Worm (Caenorhabditis elegans) whole organism, L2 larva: ENCODE measurements around the gene Y54G2A.44.

ENCODE experiments used
- C34F6.9 ChIP-seq: fragments of 150-350 bp; optimal IDR thresholded peaks from 2 replicates; lab custom pipeline; 2014; ENCODE audit warnings: missing biosample characterization, missing genetic modification characterization
- F13H6.1 ChIP-seq: sonication (generic microtip); optimal IDR thresholded peaks from 2 replicates; lab custom pipeline; 2016; ENCODE audit warnings: missing genetic modification characterization, missing compliant biosample characterization
- R02D3.7 ChIP-seq: fragments of 150-350 bp; optimal IDR thresholded peaks from 2 replicates; lab custom pipeline; 2014; ENCODE audit warnings: missing biosample characterization, missing genetic modification characterization
- Y55F3AM.14 ChIP-seq: fragments of 200-800 bp; sonication (Bioruptor generic); optimal IDR thresholded peaks from 2 replicates; lab custom pipeline; 2018; ENCODE audit warnings: mild to moderate bottlenecking, missing genetic modification characterization, missing compliant biosample characterization
- ZK546.5 ChIP-seq: sonication (generic microtip); optimal IDR thresholded peaks from 2 replicates; lab custom pipeline; 2017; ENCODE audit warnings: missing biosample characterization, missing genetic modification characterization
- alr-1 ChIP-seq: fragments of 150-350 bp; optimal IDR thresholded peaks from 2 replicates; lab custom pipeline; 2014; ENCODE audit warnings: missing biosample characterization, missing genetic modification characterization
- ama-1 ChIP-seq: fragments of 150-350 bp; optimal IDR thresholded peaks from 2 replicates; lab custom pipeline; 2018; ENCODE audit warnings: inconsistent platforms
- crh-2 ChIP-seq: sonication (generic microtip); optimal IDR thresholded peaks from 2 replicates; lab custom pipeline; 2017; ENCODE audit warnings: missing biosample characterization, missing genetic modification characterization
- dmd-4 ChIP-seq: sonication (generic microtip); optimal IDR thresholded peaks from 2 replicates; lab custom pipeline; 2017; ENCODE audit warnings: missing biosample characterization, missing genetic modification characterization
- fos-1 ChIP-seq: fragments of 150-350 bp; optimal IDR thresholded peaks from 2 replicates; lab custom pipeline; 2014; ENCODE audit warnings: missing biosample characterization, missing genetic modification characterization
- gmeb-1 ChIP-seq: fragments of 150-350 bp; optimal IDR thresholded peaks from 2 replicates; lab custom pipeline; 2014; ENCODE audit warnings: missing biosample characterization, missing genetic modification characterization
- lin-13 ChIP-seq: fragments of 150-350 bp; optimal IDR thresholded peaks from 2 replicates; lab custom pipeline; 2014; ENCODE audit warnings: missing biosample characterization, missing genetic modification reagents, missing genetic modification characterization
- lsy-2 ChIP-seq, 2 experiments: fragments of 150-350 bp in 1 of 2; sonication (generic microtip) in 1 of 2; optimal IDR thresholded peaks; 2 replicates each; lab custom pipeline; 2014 to 2017; ENCODE audit warnings: missing biosample characterization in 2 of 2, missing genetic modification characterization in 2 of 2
- mab-5 ChIP-seq: fragments of 150-350 bp; optimal IDR thresholded peaks from 2 replicates; lab custom pipeline; 2014; ENCODE audit warnings: missing biosample characterization, missing genetic modification characterization
- mbf-1 ChIP-seq: sonication (generic microtip); optimal IDR thresholded peaks from 2 replicates; lab custom pipeline; 2017; ENCODE audit warnings: missing biosample characterization, missing genetic modification characterization
- nhr-10 ChIP-seq: sonication (generic microtip); optimal IDR thresholded peaks from 2 replicates; lab custom pipeline; 2017; ENCODE audit warnings: missing biosample characterization, missing genetic modification characterization
- nhr-11 ChIP-seq: fragments of 150-350 bp; optimal IDR thresholded peaks from 2 replicates; lab custom pipeline; 2014; ENCODE audit warnings: missing biosample characterization, missing genetic modification characterization
- nhr-21 ChIP-seq: fragments of 150-350 bp; optimal IDR thresholded peaks from 2 replicates; lab custom pipeline; 2014; ENCODE audit warnings: missing biosample characterization, missing genetic modification characterization
- nhr-237 ChIP-seq: fragments of 150-350 bp; optimal IDR thresholded peaks from 2 replicates; lab custom pipeline; 2014; ENCODE audit warnings: missing biosample characterization, missing genetic modification characterization
- nhr-25 ChIP-seq: fragments of 150-350 bp; sonication (generic microtip); optimal IDR thresholded peaks from 3 replicates; lab custom pipeline; 2014; ENCODE audit warnings: missing biosample characterization, missing genetic modification characterization
- nhr-77 ChIP-seq: fragments of 150-350 bp; optimal IDR thresholded peaks from 2 replicates; lab custom pipeline; 2014; ENCODE audit warnings: missing biosample characterization, missing genetic modification characterization
- peb-1 ChIP-seq: fragments of 150-350 bp; optimal IDR thresholded peaks from 2 replicates; lab custom pipeline; 2014; ENCODE audit warnings: missing biosample characterization, missing genetic modification characterization
- sma-3 ChIP-seq: sonication (generic microtip); optimal IDR thresholded peaks from 2 replicates; lab custom pipeline; 2016; ENCODE audit warnings: missing genetic modification reagents, missing genetic modification characterization, missing compliant biosample characterization
- sma-9 ChIP-seq, 2 experiments: fragments of 150-350 bp in 1 of 2; sonication (generic microtip) in 1 of 2; optimal IDR thresholded peaks; 2 replicates each; lab custom pipeline; 2014 to 2016; ENCODE audit warnings: missing genetic modification characterization in 2 of 2, mild to moderate bottlenecking in 1 of 2, missing biosample characterization in 1 of 2, missing compliant biosample characterization in 1 of 2, missing genetic modification reagents in 1 of 2, moderate library complexity in 1 of 2
- unc-39 ChIP-seq: fragments of 150-350 bp; optimal IDR thresholded peaks from 2 replicates; lab custom pipeline; 2014; ENCODE audit warnings: missing biosample characterization, missing genetic modification characterization
- unc-55 ChIP-seq: fragments of 150-350 bp; sonication (generic microtip); optimal IDR thresholded peaks from 3 replicates; lab custom pipeline; 2014; ENCODE audit warnings: missing biosample characterization, missing genetic modification reagents, missing genetic modification characterization
- ztf-1 ChIP-seq: fragments of 200-800 bp; sonication (Bioruptor generic); conservative IDR thresholded peaks from 2 replicates; pipeline ENCODE4 v1.3.6; 2022; ENCODE audit warnings: missing genetic modification characterization, missing compliant biosample characterization
- ztf-11 ChIP-seq: sonication (generic microtip); optimal IDR thresholded peaks from 2 replicates; lab custom pipeline; 2017; ENCODE audit warnings: missing biosample characterization, missing genetic modification characterization
- ztf-4 ChIP-seq: fragments of 150-350 bp; optimal IDR thresholded peaks from 2 replicates; lab custom pipeline; 2014; ENCODE audit warnings: missing biosample characterization, missing genetic modification characterization

Y54G2A.44 gene

ce11 chrIV:2843882-2844281 lies 42.2 kb downstream of the Y54G2A.44 start, which contains the start of gene Y54G2A.15:
Y54G2A.15 (minus strand) TSS chrIV:2843982.
- no peak for TF ChIP-seq peb-1 (tag; lab: Kevin White, UChicago)
- TF ChIP-seq gmeb-1 (tag; lab: Kevin White, UChicago): no peak
- no peak for TF ChIP-seq Y55F3AM.14 (GFP tag; lab: Kevin White, UChicago)
- no peak for TF ChIP-seq dmd-4 (tag; lab: Kevin White, UChicago)
- TF ChIP-seq ztf-11 (tag; lab: Kevin White, UChicago): no peak
- TF ChIP-seq C34F6.9 (tag; lab: Kevin White, UChicago): no peak
- TF ChIP-seq nhr-237: no peak
- no peak for TF ChIP-seq sma-3

ce11 chrIV:2846264-2846663 lies 44.6 kb downstream of the Y54G2A.44 start, which contains the start of gene Y54G2A.40:
Y54G2A.40 (plus strand) TSS chrIV:2846476.
- TF ChIP-seq lin-13 (GFP tag; lab: Kevin White, UChicago) (peak; percentile 10), lsy-2 (tag; optimal IDR thresholded peaks at IDR 0.05; lab: Kevin White, UChicago) (peak in 1 of 2 experiments; percentile 72), unc-55 (GFP tag; lab: Kevin White, UChicago) (peak; percentile 56), nhr-25 (no peak), C34F6.9 (tag; lab: Kevin White, UChicago) (peak; percentile 46), ztf-11 (tag; lab: Kevin White, UChicago) (no peak), ZK546.5 (tag; lab: Kevin White, UChicago) (no peak)

- no peak for TF ChIP-seq nhr-21 (tag; lab: Kevin White, UChicago)
- no peak for TF ChIP-seq lsy-2 (tag; optimal IDR thresholded peaks at IDR 0.05; lab: Kevin White, UChicago)
- no peak for TF ChIP-seq fos-1
- no peak for TF ChIP-seq mbf-1
- no peak for TF ChIP-seq C34F6.9 (tag; lab: Kevin White, UChicago)
- no peak for TF ChIP-seq nhr-237
- TF ChIP-seq nhr-77 (tag; lab: Kevin White, UChicago): no peak
- TF ChIP-seq ama-1 (lab: Kevin White, UChicago): no peak
- TF ChIP-seq R02D3.7 (tag; lab: Kevin White, UChicago): no peak
- no peak for TF ChIP-seq Y55F3AM.14 (GFP tag; lab: Kevin White, UChicago)
- TF ChIP-seq mab-5: no peak
- TF ChIP-seq crh-2 (tag; lab: Kevin White, UChicago): no peak
- no peak for TF ChIP-seq ztf-4 (tag; lab: Kevin White, UChicago)
- TF ChIP-seq sma-9 (GFP tag; optimal IDR thresholded peaks at IDR 0.05; lab: Kevin White, UChicago): no peak
- no peak for TF ChIP-seq sma-9 (tag; optimal IDR thresholded peaks at IDR 0.05; lab: Kevin White, UChicago)
- TF ChIP-seq F13H6.1 (tag; lab: Kevin White, UChicago): no peak
- TF ChIP-seq ztf-11 (tag; lab: Kevin White, UChicago): no peak
These were observed 47.6 kb downstream of the Y54G2A.44 start for ce11 chrIV:2849269-2849668.

- TF ChIP-seq unc-39 (tag; lab: Kevin White, UChicago): no peak
- TF ChIP-seq ztf-1: no peak
- no peak for TF ChIP-seq alr-1 (tag; lab: Kevin White, UChicago)
- TF ChIP-seq crh-2 (tag; lab: Kevin White, UChicago): no peak
- no peak for TF ChIP-seq dmd-4 (tag; lab: Kevin White, UChicago)
- TF ChIP-seq, all 48 proteins: peak for 0
These were observed 48.9 kb downstream of the Y54G2A.44 start, which contains the start of gene clec-85 for ce11 chrIV:2850586-2850985. clec-85 (plus strand) TSS chrIV:2850886.

- TF ChIP-seq nhr-10 (tag; lab: Kevin White, UChicago) (no peak), nhr-25 (no peak), ztf-1 (no peak), nhr-11 (tag; lab: Kevin White, UChicago) (no peak)
These were observed 50.0 kb downstream of the Y54G2A.44 start for ce11 chrIV:2851625-2852024.
